Worm (Caenorhabditis elegans) whole organism, L4 larva: Measurements from ENCODE around the gene str-35.

Experiments
- D1046.2 ChIP-seq: fragments of 200-800 bp; sonication (Bioruptor generic); IDR thresholded peaks from 2 replicates; pipeline ENCODE4 v1.3.6; 2022; ENCODE audit warnings: missing genetic modification characterization, missing compliant biosample characterization
- F26F4.8 ChIP-seq: fragments of 200-800 bp; sonication (Bioruptor generic); conservative IDR thresholded peaks from 2 replicates; pipeline ENCODE4 v1.3.6; 2022; ENCODE audit warnings: missing genetic modification characterization, missing compliant biosample characterization
- F49E8.2 ChIP-seq: sonication (generic microtip); optimal IDR thresholded peaks from 2 replicates; lab custom pipeline; 2016; ENCODE audit warnings: missing compliant biosample characterization, mild to moderate bottlenecking, missing genetic modification characterization, borderline replicate concordance
- R02D3.7 ChIP-seq: fragments of 150-350 bp; sonication (generic microtip); optimal IDR thresholded peaks from 3 replicates; lab custom pipeline; 2014; ENCODE audit warnings: missing biosample characterization, missing genetic modification characterization
- aha-1 ChIP-seq: fragments of 150-350 bp; peaks from one replicate; lab custom pipeline; 2014; ENCODE audit warnings: missing biosample characterization, missing genetic modification characterization
- aly-2 ChIP-seq: sonication (generic microtip); optimal IDR thresholded peaks from 2 replicates; lab custom pipeline; 2018; ENCODE audit warnings: missing biosample characterization, missing genetic modification characterization
- ama-1 ChIP-seq: fragments of 150-350 bp; optimal IDR thresholded peaks from 2 replicates; lab custom pipeline; 2014; ENCODE audit warnings: inconsistent platforms, mixed read lengths
- ceh-20 ChIP-seq: fragments of 200-800 bp; sonication (Bioruptor generic); IDR thresholded peaks from 2 replicates; pipeline ENCODE4 v1.3.6; 2022; ENCODE audit warnings: missing genetic modification reagents, missing genetic modification characterization, missing compliant biosample characterization
- ceh-32 ChIP-seq: sonication (generic microtip); optimal IDR thresholded peaks from 2 replicates; lab custom pipeline; 2016; ENCODE audit warnings: mild to moderate bottlenecking, missing genetic modification characterization, missing compliant biosample characterization; ENCODE audit not compliant: poor library complexity
- ceh-62 ChIP-seq: sonication (generic microtip); optimal IDR thresholded peaks from 2 replicates; lab custom pipeline; 2017; ENCODE audit warnings: missing biosample characterization, missing genetic modification characterization
- ces-1 ChIP-seq: fragments of 150-350 bp; sonication (generic microtip); optimal IDR thresholded peaks from 4 replicates; lab custom pipeline; 2014; ENCODE audit warnings: missing biosample characterization, missing genetic modification reagents, missing genetic modification characterization
- dmd-6 ChIP-seq: fragments of 200-800 bp; sonication (Bioruptor generic); IDR thresholded peaks from 2 replicates; pipeline ENCODE4 v1.3.6; 2022; ENCODE audit warnings: missing genetic modification reagents, missing genetic modification characterization, missing compliant biosample characterization
- dmd-8 ChIP-seq: fragments of 200-800 bp; sonication (Bioruptor generic); IDR thresholded peaks from 2 replicates; pipeline ENCODE4 v1.3.6; 2022; ENCODE audit warnings: missing genetic modification characterization, missing compliant biosample characterization
- duxl-1 ChIP-seq: sonication (generic microtip); optimal IDR thresholded peaks from 2 replicates; lab custom pipeline; 2016; ENCODE audit warnings: mild to moderate bottlenecking, missing genetic modification characterization, moderate library complexity, missing compliant biosample characterization; ENCODE audit not compliant: poor library complexity
- dve-1 ChIP-seq: sonication (generic microtip); optimal IDR thresholded peaks from 2 replicates; lab custom pipeline; 2017; ENCODE audit warnings: antibody characterized with exemption, mild to moderate bottlenecking, missing genetic modification characterization, missing compliant biosample characterization; ENCODE audit not compliant: insufficient read depth
- egl-43 ChIP-seq: fragments of 200-800 bp; sonication (Bioruptor generic); IDR thresholded peaks from 2 replicates; pipeline ENCODE4 v1.3.6; 2022; ENCODE audit warnings: missing genetic modification reagents, missing genetic modification characterization, missing compliant biosample characterization
- fos-1 ChIP-seq: fragments of 150-350 bp; optimal IDR thresholded peaks from 2 replicates; lab custom pipeline; 2014; ENCODE audit warnings: missing biosample characterization, missing genetic modification characterization
- hlh-11 ChIP-seq: fragments of 200-800 bp; sonication (Bioruptor generic); optimal IDR thresholded peaks from 2 replicates; lab custom pipeline; 2018; ENCODE audit warnings: mild to moderate bottlenecking, missing genetic modification characterization, missing compliant biosample characterization
- hlh-30 ChIP-seq: sonication (generic microtip); optimal IDR thresholded peaks from 2 replicates; lab custom pipeline; 2017; ENCODE audit warnings: antibody characterized with exemption, mild to moderate bottlenecking, missing genetic modification characterization, missing compliant biosample characterization; ENCODE audit not compliant: insufficient read depth
- hmg-1.1 ChIP-seq: fragments of 200-800 bp; sonication (Bioruptor generic); IDR thresholded peaks from 2 replicates; pipeline ENCODE4 v1.3.6; 2022; ENCODE audit warnings: missing genetic modification reagents, missing genetic modification characterization, missing compliant biosample characterization
- jun-1 ChIP-seq: fragments of 150-350 bp; optimal IDR thresholded peaks from 2 replicates; lab custom pipeline; 2014; ENCODE audit warnings: missing biosample characterization, missing genetic modification reagents, missing genetic modification characterization
- lin-1 ChIP-seq: fragments of 200-800 bp; sonication (Bioruptor generic); IDR thresholded peaks from 2 replicates; pipeline ENCODE4 v1.3.6; 2022; ENCODE audit warnings: missing genetic modification reagents, missing genetic modification characterization, missing compliant biosample characterization
- lin-38 ChIP-seq: fragments of 200-800 bp; sonication (Bioruptor generic); IDR thresholded peaks from 2 replicates; pipeline ENCODE4 v1.3.6; 2022; ENCODE audit warnings: missing genetic modification reagents, missing genetic modification characterization, missing compliant biosample characterization
- lsy-2 ChIP-seq, 2 experiments: fragments of 150-350 bp in 1 of 2; sonication (generic microtip) in 1 of 2; optimal IDR thresholded peaks; 2 replicates each; lab custom pipeline; 2014 to 2017; ENCODE audit warnings: missing biosample characterization in 2 of 2, missing genetic modification characterization in 2 of 2
- madf-9 ChIP-seq: fragments of 200-800 bp; sonication (Bioruptor generic); conservative IDR thresholded peaks from 2 replicates; pipeline ENCODE4 v1.3.6; 2022; ENCODE audit warnings: missing genetic modification reagents, missing genetic modification characterization, missing compliant biosample characterization
- mep-1 ChIP-seq: fragments of 150-350 bp; sonication (generic microtip); optimal IDR thresholded peaks from 3 replicates; lab custom pipeline; 2014; ENCODE audit warnings: missing biosample characterization, missing genetic modification characterization
- mes-2 ChIP-seq: sonication (generic microtip); optimal IDR thresholded peaks from 2 replicates; lab custom pipeline; 2016; ENCODE audit warnings: missing genotype, mild to moderate bottlenecking, missing genetic modification characterization, missing compliant biosample characterization; ENCODE audit not compliant: poor library complexity, severe bottlenecking
- mxl-3 ChIP-seq: fragments of 200-800 bp; sonication (Bioruptor generic); optimal IDR thresholded peaks from 2 replicates; lab custom pipeline; 2018; ENCODE audit warnings: mild to moderate bottlenecking, missing genetic modification characterization, missing compliant biosample characterization
- nhr-102 ChIP-seq: sonication (generic microtip); optimal IDR thresholded peaks from 2 replicates; lab custom pipeline; 2016; ENCODE audit warnings: mild to moderate bottlenecking, missing genetic modification characterization, moderate library complexity, missing compliant biosample characterization
- nhr-237 ChIP-seq: sonication (generic microtip); optimal IDR thresholded peaks from 2 replicates; lab custom pipeline; 2017; ENCODE audit warnings: missing biosample characterization, missing genetic modification characterization
- nhr-28 ChIP-seq: fragments of 150-350 bp; optimal IDR thresholded peaks from 2 replicates; lab custom pipeline; 2014; ENCODE audit warnings: missing biosample characterization, missing genetic modification characterization
- nhr-42 ChIP-seq: fragments of 200-800 bp; sonication (Bioruptor generic); IDR thresholded peaks from 2 replicates; pipeline ENCODE4 v1.3.6; 2022; ENCODE audit warnings: missing genetic modification characterization, missing compliant biosample characterization
- nhr-48 ChIP-seq: sonication (generic microtip); optimal IDR thresholded peaks from 2 replicates; lab custom pipeline; 2016; ENCODE audit warnings: mild to moderate bottlenecking, missing genetic modification characterization, missing compliant biosample characterization
- pha-4 ChIP-seq, 2 experiments: fragments of 150-350 bp in 1 of 2; fragments of 200-800 bp in 1 of 2; sonication (Bioruptor generic) in 1 of 2; IDR thresholded peaks in 1 of 2; optimal IDR thresholded peaks in 1 of 2; 2 replicates each; pipeline versions ENCODE4 v1.3.6 to Lab custom; 2014 to 2022; ENCODE audit warnings: missing genetic modification characterization in 2 of 2, missing genetic modification reagents in 2 of 2, missing biosample characterization in 1 of 2, missing compliant biosample characterization in 1 of 2
- pqm-1 ChIP-seq: sonication (generic microtip); optimal IDR thresholded peaks from 2 replicates; lab custom pipeline; 2017; ENCODE audit warnings: missing biosample characterization, missing genetic modification characterization
- rbr-2 ChIP-seq: sonication (generic microtip); optimal IDR thresholded peaks from 2 replicates; lab custom pipeline; 2016; ENCODE audit warnings: missing genotype, missing genetic modification characterization, missing compliant biosample characterization
- set-16 ChIP-seq: fragments of 200-800 bp; sonication (Bioruptor generic); IDR thresholded peaks from 2 replicates; pipeline ENCODE4 v1.3.6; 2022; ENCODE audit warnings: missing genetic modification reagents, missing genetic modification characterization, missing compliant biosample characterization
- skn-1 ChIP-seq: fragments of 150-350 bp; optimal IDR thresholded peaks from 2 replicates; lab custom pipeline; 2014; ENCODE audit warnings: missing biosample characterization, missing genetic modification characterization
- spr-3 ChIP-seq: fragments of 200-800 bp; sonication (Bioruptor generic); optimal IDR thresholded peaks from 2 replicates; lab custom pipeline; 2018; ENCODE audit warnings: mild to moderate bottlenecking, missing genetic modification characterization, missing compliant biosample characterization
- unc-62 ChIP-seq, 3 experiments: fragments of 150-350 bp in 1 of 3; sonication (generic microtip); optimal IDR thresholded peaks in 2 of 3; peaks in 1 of 3; 1 replicate in 1 of 3; 2 replicates in 2 of 3; lab custom pipeline; 2014 to 2017; ENCODE audit warnings: missing biosample characterization in 3 of 3, missing genetic modification characterization in 3 of 3, missing genetic modification reagents in 3 of 3, missing genotype in 1 of 3
- zip-11 ChIP-seq: fragments of 200-800 bp; sonication (Bioruptor generic); IDR thresholded peaks from 2 replicates; pipeline ENCODE4 v1.3.6; 2022; ENCODE audit warnings: missing genetic modification characterization, missing compliant biosample characterization

The str-35 gene

ce11 chrV:4496104-4496586, 21.5 kb downstream of the str-35 start:
- TF ChIP-seq nhr-28 (tag; lab: Kevin White, UChicago) = peak; percentile 30
- no peak for TF ChIP-seq D1046.2 (GFP tag; lab: Robert Waterston, UW)
- TF ChIP-seq pqm-1 = peak; percentile 70
- peak in 1 of 2 experiments; percentile 95 for TF ChIP-seq unc-62 (GFP tag; optimal IDR thresholded peaks at IDR 0.05 in 1 of 2; lab: Kevin White, UChicago)
- TF ChIP-seq unc-62 (tag; optimal IDR thresholded peaks at IDR 0.05; lab: Kevin White, UChicago) = no peak
- TF ChIP-seq skn-1 (tag; lab: Kevin White, UChicago) = no peak
- no peak for TF ChIP-seq F49E8.2 (tag; lab: Kevin White, UChicago)
- TF ChIP-seq dve-1 (tag; lab: Kevin White, UChicago) = peak; percentile 9
- peak; percentile 40; the same call in 1 of the 2 replicates for TF ChIP-seq dmd-6 (GFP tag; lab: Robert Waterston, UW)

- peak in 1 of 2 experiments; percentile 31 for TF ChIP-seq unc-62 (GFP tag; optimal IDR thresholded peaks at IDR 0.05 in 1 of 2; lab: Kevin White, UChicago)
- TF ChIP-seq unc-62 (tag; optimal IDR thresholded peaks at IDR 0.05; lab: Kevin White, UChicago) = peak; percentile 49
- TF ChIP-seq zip-11 = no peak
- no peak for TF ChIP-seq dve-1 (tag; lab: Kevin White, UChicago)
- TF ChIP-seq nhr-42 (GFP tag; lab: Robert Waterston, UW) = no peak
- TF ChIP-seq lsy-2 (tag; optimal IDR thresholded peaks at IDR 0.05; lab: Kevin White, UChicago) = peak in 1 of 2 experiments; percentile 28
- peak; percentile 88 for TF ChIP-seq aha-1 (tag; lab: Kevin White, UChicago)
- no peak for TF ChIP-seq jun-1 (tag; lab: Kevin White, UChicago)
Observed at ce11 chrV:4497161-4497560, 22.5 kb downstream of the str-35 start, which contains the start of gene unc-62. TSS of gene unc-62 (plus strand) at chrV:4497461.

- TF ChIP-seq rbr-2 = no peak
- peak; percentile 35 for TF ChIP-seq lin-38
- peak; percentile 33 for TF ChIP-seq mep-1 (tag; lab: Kevin White, UChicago)
- peak; percentile 50 for TF ChIP-seq hlh-11 (tag; lab: Kevin White, UChicago)
- peak; percentile 29 for TF ChIP-seq nhr-28 (tag; lab: Kevin White, UChicago)
- TF ChIP-seq aha-1 (tag; lab: Kevin White, UChicago) = peak; percentile 92
- TF ChIP-seq F49E8.2 (tag; lab: Kevin White, UChicago) = no peak
- TF ChIP-seq set-16 = peak; percentile 94
- TF ChIP-seq ceh-20 = peak; percentile 70
- TF ChIP-seq mes-2 (tag; lab: Kevin White, UChicago) = peak; percentile 42
- peak; percentile 48 for TF ChIP-seq mxl-3 (GFP tag; lab: Kevin White, UChicago)
- peak; percentile 32; the same call in 1 of the 2 replicates for TF ChIP-seq madf-9 (GFP tag; lab: Robert Waterston, UW)
- no peak for TF ChIP-seq F26F4.8 (GFP tag; lab: Robert Waterston, UW)
- peak in 1 of 2 experiments; percentile 100 for TF ChIP-seq unc-62 (GFP tag; optimal IDR thresholded peaks at IDR 0.05 in 1 of 2; lab: Kevin White, UChicago)
- peak; percentile 97 for TF ChIP-seq unc-62 (tag; optimal IDR thresholded peaks at IDR 0.05; lab: Kevin White, UChicago)
- peak; percentile 18 to 80 for TF ChIP-seq lsy-2 (tag; optimal IDR thresholded peaks at IDR 0.05; lab: Kevin White, UChicago)
- peak; percentile 65 for TF ChIP-seq hlh-30 (tag; lab: Kevin White, UChicago)
- TF ChIP-seq D1046.2 (GFP tag; lab: Robert Waterston, UW) = no peak
- TF ChIP-seq egl-43 (GFP tag; lab: Robert Waterston, UW) = peak; percentile 63; the same call in 1 of the 2 replicates
- TF ChIP-seq dmd-8 = 0 out of 2 replicates have a peak, but pooled peaks have one; percentile 3
- TF ChIP-seq nhr-102 (tag; lab: Kevin White, UChicago) = no peak
- no peak for TF ChIP-seq nhr-237
- TF ChIP-seq hmg-1.1 (GFP tag; lab: Robert Waterston, UW) = peak; percentile 57; the same call in 1 of the 2 replicates
- TF ChIP-seq ama-1 (lab: Kevin White, UChicago) = no peak
- TF ChIP-seq nhr-48 (tag; lab: Kevin White, UChicago) = peak; percentile 5
- TF ChIP-seq, all 104 proteins: peak for 17
Observed at ce11 chrV:4499156-4499808, 24.6 kb downstream of the str-35 start.

ce11 chrV:4500709-4501108, 26.1 kb downstream of the str-35 start:
- TF ChIP-seq ceh-62 (tag; lab: Kevin White, UChicago) (no peak), ces-1 (GFP tag; lab: Kevin White, UChicago) (no peak), lin-1 (GFP tag; lab: Robert Waterston, UW) (no peak), hlh-11 (tag; lab: Kevin White, UChicago) (no peak), pha-4 (GFP tag; IDR thresholded peaks at IDR 0.05; lab: Robert Waterston, UW) (no peak), pha-4 (tag; optimal IDR thresholded peaks at IDR 0.05; lab: Kevin White, UChicago) (no peak), fos-1 (tag; lab: Kevin White, UChicago) (no peak), ceh-20 (no peak), spr-3 (GFP tag; lab: Kevin White, UChicago) (no peak), ceh-32 (tag; lab: Kevin White, UChicago) (no peak), dmd-8 (no peak), R02D3.7 (tag; lab: Kevin White, UChicago) (no peak), aly-2 (tag; lab: Kevin White, UChicago) (no peak), duxl-1 (tag; lab: Kevin White, UChicago) (no peak)
